Fruit fly (Drosophila melanogaster) whole organism, embryonic: ENCODE data around the gene CG7156.

ENCODE experiments used
- Adf1 ChIP-seq: fragments of 200-800 bp; sonication (Bioruptor generic); IDR thresholded peaks from 2 replicates; pipeline ENCODE4 v1.3.6; 2022; ENCODE audit warnings: missing biosample characterization, missing genetic modification characterization
- CG10274 ChIP-seq: fragments of 200-800 bp; sonication (Bioruptor generic); optimal IDR thresholded peaks from 3 replicates; lab custom pipeline; 2017; ENCODE audit warnings: missing biosample characterization, mild to moderate bottlenecking, missing genetic modification characterization
- CG12219 ChIP-seq: fragments of 200-800 bp; sonication (Bioruptor generic); optimal IDR thresholded peaks from 3 replicates; lab custom pipeline; 2018; ENCODE audit warnings: missing biosample characterization, mild to moderate bottlenecking, missing genetic modification characterization
- CG13296 ChIP-seq: fragments of 200-800 bp; sonication (Bioruptor generic); optimal IDR thresholded peaks from 3 replicates; lab custom pipeline; 2018; ENCODE audit warnings: missing biosample characterization, mild to moderate bottlenecking, missing genetic modification characterization
- CG13624 ChIP-seq: fragments of 200-800 bp; sonication (Bioruptor generic); optimal IDR thresholded peaks from 2 replicates; lab custom pipeline; 2016; ENCODE audit warnings: missing biosample characterization, missing genetic modification characterization
- CG14441 ChIP-seq: fragments of 200-800 bp; sonication (Bioruptor generic); IDR thresholded peaks from 2 replicates; pipeline ENCODE4 v1.3.6; 2022; ENCODE audit warnings: missing biosample characterization, missing genetic modification characterization
- CG14667 ChIP-seq: fragments of 200-800 bp; sonication (Bioruptor generic); IDR thresholded peaks from 2 replicates; pipeline ENCODE4 v1.3.6; 2022; ENCODE audit warnings: missing biosample characterization, missing genetic modification characterization
- CG14710 ChIP-seq: fragments of 200-800 bp; sonication (Bioruptor generic); optimal IDR thresholded peaks from 3 replicates; lab custom pipeline; 2019; ENCODE audit warnings: missing biosample characterization, mild to moderate bottlenecking, missing genetic modification characterization, moderate library complexity
- CG14965 ChIP-seq: fragments of 200-800 bp; sonication (Bioruptor generic); optimal IDR thresholded peaks from 2 replicates; lab custom pipeline; 2016; ENCODE audit warnings: missing biosample characterization, missing genetic modification characterization, borderline replicate concordance
- CG15073 ChIP-seq: fragments of 200-800 bp; sonication (Bioruptor generic); optimal IDR thresholded peaks from 2 replicates; lab custom pipeline; 2016; ENCODE audit warnings: missing biosample characterization, missing genetic modification characterization
- CG17328 ChIP-seq: fragments of 200-800 bp; sonication (Bioruptor generic); IDR thresholded peaks from 2 replicates; pipeline ENCODE4 v1.3.6; 2022; ENCODE audit warnings: missing biosample characterization, missing genetic modification characterization
- CG2120 ChIP-seq: fragments of 200-800 bp; sonication (Bioruptor generic); optimal IDR thresholded peaks from 3 replicates; lab custom pipeline; 2016; ENCODE audit warnings: missing biosample characterization, missing genetic modification characterization
- CG2712 ChIP-seq: fragments of 200-800 bp; optimal IDR thresholded peaks from 3 replicates; lab custom pipeline; 2019; ENCODE audit warnings: missing biosample characterization, mild to moderate bottlenecking, missing genetic modification characterization, moderate library complexity
- CG30020 ChIP-seq: fragments of 200-800 bp; optimal IDR thresholded peaks from 2 replicates; lab custom pipeline; 2019; ENCODE audit warnings: missing biosample characterization, mild to moderate bottlenecking, missing genetic modification characterization, moderate library complexity
- CG31224 ChIP-seq: fragments of 200-800 bp; sonication (Bioruptor generic); IDR thresholded peaks from 2 replicates; pipeline ENCODE4 v1.3.6; 2022; ENCODE audit warnings: missing biosample characterization, missing genetic modification characterization
- CG3847 ChIP-seq: fragments of 200-800 bp; sonication (Bioruptor generic); IDR thresholded peaks from 2 replicates; pipeline ENCODE4 v1.3.6; 2022; ENCODE audit warnings: missing biosample characterization, missing genetic modification characterization
- CG4854 ChIP-seq: fragments of 200-800 bp; sonication (Bioruptor generic); optimal IDR thresholded peaks from 2 replicates; lab custom pipeline; 2016; ENCODE audit warnings: missing biosample characterization, missing genetic modification characterization, inconsistent platforms
- CG5953 ChIP-seq: fragments of 200-800 bp; sonication (Bioruptor generic); IDR thresholded peaks from 2 replicates; pipeline ENCODE4 v1.3.6; 2022; ENCODE audit warnings: missing biosample characterization, missing genetic modification characterization
- CG7556 ChIP-seq: fragments of 200-800 bp; sonication (Bioruptor generic); optimal IDR thresholded peaks from 2 replicates; lab custom pipeline; 2017; ENCODE audit warnings: missing biosample characterization, mild to moderate bottlenecking, missing genetic modification characterization
- CG8281 ChIP-seq: fragments of 200-800 bp; sonication (Bioruptor generic); optimal IDR thresholded peaks from 2 replicates; lab custom pipeline; 2018; ENCODE audit warnings: missing biosample characterization, mild to moderate bottlenecking, missing genetic modification characterization, moderate library complexity
- CG8944 ChIP-seq: fragments of 200-800 bp; sonication (Bioruptor generic); optimal IDR thresholded peaks from 3 replicates; lab custom pipeline; 2016; ENCODE audit warnings: missing biosample characterization, missing genetic modification characterization
- Dad ChIP-seq: fragments of 200-800 bp; sonication (Bioruptor generic); optimal IDR thresholded peaks from 3 replicates; lab custom pipeline; 2016; ENCODE audit warnings: missing biosample characterization, missing genetic modification characterization
- HLH4C ChIP-seq: fragments of 200-800 bp; sonication (Bioruptor generic); IDR thresholded peaks from 3 replicates; pipeline ENCODE4 v1.3.6; 2022; ENCODE audit warnings: missing biosample characterization, missing genetic modification characterization; ENCODE audit not compliant: partially characterized antibody
- Hr51 ChIP-seq, 2 experiments: fragments of 200-800 bp; sonication (Bioruptor generic); optimal IDR thresholded peaks; 2 replicates in 1 of 2; 3 replicates in 1 of 2; lab custom pipeline; 2016 to 2018; ENCODE audit warnings: missing biosample characterization in 2 of 2, missing genetic modification characterization in 2 of 2, mild to moderate bottlenecking in 1 of 2, moderate library complexity in 1 of 2
- Hr78 ChIP-seq, 2 experiments: fragments of 200-800 bp in 1 of 2; fragments of >200 bp in 1 of 2; sonication (Bioruptor generic) in 1 of 2; optimal IDR thresholded peaks; 2 replicates each; lab custom pipeline; 2017 to 2019; ENCODE audit warnings: missing biosample characterization in 2 of 2, missing genetic modification characterization in 2 of 2, mild to moderate bottlenecking in 1 of 2, moderate library complexity in 1 of 2
- Kr ChIP-seq: fragments of 200-800 bp; sonication (Bioruptor generic); optimal IDR thresholded peaks from 2 replicates; lab custom pipeline; 2017; ENCODE audit warnings: missing biosample characterization, mild to moderate bottlenecking, missing genetic modification characterization
- Taf1 ChIP-seq: fragments of 200-800 bp; sonication (Bioruptor generic); IDR thresholded peaks from 2 replicates; pipeline ENCODE4 v1.3.6; 2022; ENCODE audit warnings: missing biosample characterization, missing genetic modification characterization
- az2 ChIP-seq: fragments of 200-800 bp; sonication (Bioruptor generic); optimal IDR thresholded peaks from 3 replicates; lab custom pipeline; 2016; ENCODE audit warnings: missing biosample characterization, missing genetic modification characterization
- cad ChIP-seq: fragments of >200 bp; optimal IDR thresholded peaks from 2 replicates; lab custom pipeline; 2017; ENCODE audit warnings: missing biosample characterization, missing genetic modification characterization
- crol ChIP-seq: fragments of 200-800 bp; sonication (Bioruptor generic); IDR thresholded peaks from 2 replicates; pipeline ENCODE4 v1.3.6; 2022; ENCODE audit warnings: missing biosample characterization, missing genetic modification characterization
- eyg ChIP-seq: fragments of 200-800 bp; sonication (Bioruptor generic); optimal IDR thresholded peaks from 3 replicates; lab custom pipeline; 2016; ENCODE audit warnings: missing biosample characterization, missing genetic modification characterization
- gfzf ChIP-seq: fragments of 200-800 bp; sonication (Bioruptor generic); optimal IDR thresholded peaks from 2 replicates; lab custom pipeline; 2016; ENCODE audit warnings: missing biosample characterization, mild to moderate bottlenecking, missing genetic modification characterization, moderate library complexity
- ham ChIP-seq: fragments of 200-800 bp; sonication (Bioruptor generic); IDR thresholded peaks from 2 replicates; pipeline ENCODE4 v1.3.6; 2022; ENCODE audit warnings: missing biosample characterization, missing genetic modification characterization
- jigr1 ChIP-seq: fragments of 200-800 bp; sonication (Bioruptor generic); IDR thresholded peaks from 3 replicates; pipeline ENCODE4 v1.3.6; 2022; ENCODE audit warnings: missing biosample characterization, missing genetic modification characterization
- jumu ChIP-seq: fragments of 200-800 bp; sonication (Bioruptor generic); optimal IDR thresholded peaks from 3 replicates; lab custom pipeline; 2016; ENCODE audit warnings: missing biosample characterization, missing genetic modification characterization
- kay ChIP-seq: fragments of 200-800 bp; sonication (Bioruptor generic); optimal IDR thresholded peaks from 2 replicates; lab custom pipeline; 2016; ENCODE audit warnings: missing biosample characterization, missing genetic modification characterization
- lmd ChIP-seq: fragments of 200-800 bp; sonication (Bioruptor generic); IDR thresholded peaks from 2 replicates; pipeline ENCODE4 v1.3.6; 2022; ENCODE audit warnings: missing biosample characterization, missing genetic modification characterization
- mam ChIP-seq: fragments of 200-800 bp; sonication (Bioruptor generic); optimal IDR thresholded peaks from 3 replicates; lab custom pipeline; 2016; ENCODE audit warnings: missing biosample characterization, missing genetic modification characterization
- nerfin-1 ChIP-seq: fragments of 200-800 bp; sonication (Bioruptor generic); optimal IDR thresholded peaks from 3 replicates; lab custom pipeline; 2019; ENCODE audit warnings: missing biosample characterization, mild to moderate bottlenecking, missing genetic modification characterization, moderate library complexity
- onecut ChIP-seq: fragments of 200-800 bp; sonication (Bioruptor generic); IDR thresholded peaks from 2 replicates; pipeline ENCODE4 v1.3.6; 2022; ENCODE audit warnings: missing biosample characterization, missing genetic modification characterization
- org-1 ChIP-seq: fragments of 200-800 bp; sonication (Bioruptor generic); optimal IDR thresholded peaks from 2 replicates; lab custom pipeline; 2017; ENCODE audit warnings: missing biosample characterization, missing genetic modification characterization
- rib ChIP-seq: fragments of 200-800 bp; sonication (Bioruptor generic); IDR thresholded peaks from 2 replicates; pipeline ENCODE4 v1.3.6; 2022; ENCODE audit warnings: missing biosample characterization, missing genetic modification characterization
- sc ChIP-seq, 3 experiments: fragments of >200 bp in 2 of 3; fragments of 200-800 bp in 1 of 3; sonication (Bioruptor generic) in 1 of 3; optimal IDR thresholded peaks; 2 replicates in 2 of 3; 3 replicates in 1 of 3; lab custom pipeline; 2017; ENCODE audit warnings: mild to moderate bottlenecking in 1 of 3, missing biosample characterization in 1 of 3, missing genetic modification characterization in 1 of 3, missing genetic modification reagents in 1 of 3
- schlank ChIP-seq: fragments of 200-800 bp; sonication (Bioruptor generic); optimal IDR thresholded peaks from 2 replicates; lab custom pipeline; 2018; ENCODE audit warnings: missing biosample characterization, mild to moderate bottlenecking, missing genetic modification characterization
- scrt ChIP-seq: fragments of 200-800 bp; sonication (Bioruptor generic); optimal IDR thresholded peaks from 2 replicates; lab custom pipeline; 2018; ENCODE audit warnings: missing biosample characterization, mild to moderate bottlenecking, missing genetic modification characterization, moderate library complexity
- sens-2 ChIP-seq: fragments of 200-800 bp; sonication (Bioruptor generic); IDR thresholded peaks from 2 replicates; pipeline ENCODE4 v1.3.6; 2022; ENCODE audit warnings: missing biosample characterization, missing genetic modification characterization
- sim ChIP-seq: fragments of 200-800 bp; sonication (Bioruptor generic); IDR thresholded peaks from 2 replicates; pipeline ENCODE4 v1.3.6; 2022; ENCODE audit warnings: missing biosample characterization, missing genetic modification characterization
- so ChIP-seq: fragments of 200-800 bp; sonication (Bioruptor generic); IDR thresholded peaks from 3 replicates; pipeline ENCODE4 v1.3.6; 2022; ENCODE audit warnings: missing biosample characterization, missing genetic modification characterization
- ssp ChIP-seq: fragments of 200-800 bp; sonication (Bioruptor generic); IDR thresholded peaks from 2 replicates; pipeline ENCODE4 v1.3.6; 2022; ENCODE audit warnings: missing biosample characterization, missing genetic modification characterization
- trh ChIP-seq: fragments of 200-800 bp; sonication (Bioruptor generic); optimal IDR thresholded peaks from 2 replicates; lab custom pipeline; 2016; ENCODE audit warnings: missing biosample characterization, missing genetic modification characterization
- ttk ChIP-seq: fragments of 200-800 bp; sonication (Bioruptor generic); IDR thresholded peaks from 2 replicates; pipeline ENCODE4 v2.1.2; 2022; ENCODE audit warnings: missing biosample characterization, missing genetic modification characterization
- tx ChIP-seq: fragments of 200-800 bp; sonication (Bioruptor generic); optimal IDR thresholded peaks from 2 replicates; lab custom pipeline; 2016; ENCODE audit warnings: missing biosample characterization, missing genetic modification characterization

The CG7156 gene

DNA sequence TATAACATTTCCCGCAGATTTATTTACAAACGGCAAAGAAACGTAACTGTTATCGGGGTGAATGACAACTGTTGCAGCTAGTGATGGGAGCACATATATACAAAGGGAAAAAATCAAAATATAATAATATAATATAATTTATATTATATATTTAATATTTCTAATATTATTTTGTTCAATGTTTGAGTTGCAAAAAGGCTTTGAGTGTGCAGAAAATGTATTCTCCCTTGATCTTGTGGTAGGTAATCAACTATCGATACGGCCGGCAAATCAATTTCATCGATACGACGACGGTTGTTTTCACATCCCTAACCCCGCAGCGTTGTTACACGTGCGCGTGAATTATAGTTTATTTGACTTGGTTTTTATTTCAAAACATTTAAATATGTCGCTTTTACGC lies 18.5 kb downstream of the CG7156 start, which contains the start of the genes mTerf5 and Non3 (continued):
- TF ChIP-seq CG31224 (GFP tag; lab: Robert Waterston, UW): no peak
- TF ChIP-seq Kr (GFP tag; lab: Kevin White, UChicago): no peak
- peak; percentile 80 for TF ChIP-seq CG2712 (tag; lab: Kevin White, UChicago)
- no peak for TF ChIP-seq CG14965 (GFP tag; lab: Kevin White, UChicago)
- no peak for TF ChIP-seq CG10274 (GFP tag; lab: Kevin White, UChicago)
- TF ChIP-seq CG13624 (GFP tag; lab: Kevin White, UChicago): no peak
- TF ChIP-seq sim (GFP tag; lab: Robert Waterston, UW): no peak
- no peak for TF ChIP-seq tx
- TF ChIP-seq CG3847: peak; percentile 54
- TF ChIP-seq so: no peak
- peak; percentile 45 for TF ChIP-seq mam (GFP tag; lab: Kevin White, UChicago)
- TF ChIP-seq Hr51 (GFP tag; optimal IDR thresholded peaks at IDR 0.05; lab: Kevin White, UChicago): peak in 1 of 2 experiments; percentile 46
- no peak for TF ChIP-seq Dad (GFP tag; lab: Kevin White, UChicago)
- TF ChIP-seq CG8944 (GFP tag; lab: Kevin White, UChicago): peak; percentile 17
- TF ChIP-seq CG7556 (GFP tag; lab: Kevin White, UChicago): peak; percentile 20
- no peak for TF ChIP-seq CG15073 (GFP tag; lab: Kevin White, UChicago)
- no peak for TF ChIP-seq org-1 (GFP tag; lab: Kevin White, UChicago)
- no peak for TF ChIP-seq gfzf
- no peak for TF ChIP-seq ssp (GFP tag; lab: Robert Waterston, UW)
- TF ChIP-seq trh (GFP tag; lab: Kevin White, UChicago): no peak
- no peak for TF ChIP-seq Taf1 (GFP tag; lab: Robert Waterston, UW)
- no peak for TF ChIP-seq CG14667
- TF ChIP-seq scrt (GFP tag; lab: Kevin White, UChicago): peak; percentile 96
- no peak for TF ChIP-seq crol (GFP tag; lab: Robert Waterston, UW)
- no peak for TF ChIP-seq ham
- TF ChIP-seq sens-2: no peak
- no peak for TF ChIP-seq rib (GFP tag; lab: Robert Waterston, UW)
- peak; percentile 17; the same call in 1 of the 2 replicates for TF ChIP-seq Adf1 (GFP tag; lab: Robert Waterston, UW)
- no peak for TF ChIP-seq CG12219 (GFP tag; lab: Kevin White, UChicago)
- no peak for TF ChIP-seq cad
- TF ChIP-seq CG2120 (GFP tag; lab: Kevin White, UChicago): peak; percentile 63
- peak; percentile 68 for TF ChIP-seq CG13296 (GFP tag; lab: Kevin White, UChicago)
- TF ChIP-seq onecut (GFP tag; lab: Robert Waterston, UW): no peak
- TF ChIP-seq CG14441 (GFP tag; lab: Robert Waterston, UW): peak; percentile 50; the same call in 1 of the 2 replicates
- no peak for TF ChIP-seq CG4854 (GFP tag; lab: Kevin White, UChicago)
- TF ChIP-seq CG8281: no peak
- TF ChIP-seq CG30020: peak; percentile 57
- TF ChIP-seq jumu (GFP tag; lab: Kevin White, UChicago): peak; percentile 23
- peak; percentile 49 for TF ChIP-seq az2 (GFP tag; lab: Kevin White, UChicago)
- TF ChIP-seq Hr78 (GFP tag; optimal IDR thresholded peaks at IDR 0.05; lab: Kevin White, UChicago): no peak
- peak; percentile 37; the same call in 1 of the 2 replicates for TF ChIP-seq lmd
- TF ChIP-seq sc (optimal IDR thresholded peaks at IDR 0.05; lab: Kevin White, UChicago): no peak
- TF ChIP-seq sc (GFP tag; optimal IDR thresholded peaks at IDR 0.05; lab: Kevin White, UChicago): peak; percentile 34
- TF ChIP-seq jigr1 (GFP tag; lab: Robert Waterston, UW): no peak
- peak; percentile 77 for TF ChIP-seq nerfin-1 (tag; lab: Kevin White, UChicago)
- no peak for TF ChIP-seq eyg (GFP tag; lab: Kevin White, UChicago)
- TF ChIP-seq CG14710 (tag; lab: Kevin White, UChicago): peak; percentile 78
- peak; percentile 86 for TF ChIP-seq HLH4C (GFP tag; lab: Robert Waterston, UW)
- TF ChIP-seq CG5953: no peak
- TF ChIP-seq schlank (tag; lab: Kevin White, UChicago): no peak
- no peak for TF ChIP-seq kay (GFP tag; lab: Kevin White, UChicago)
- TF ChIP-seq ttk: no peak
- TF ChIP-seq CG17328 (GFP tag; lab: Robert Waterston, UW): peak; percentile 51
